Worm (Caenorhabditis elegans) whole organism, L2 larva: Measurements from ENCODE around the gene mre-11.

Experiments used
- R02D3.7 ChIP-seq: fragments of 150-350 bp; optimal IDR thresholded peaks from 2 replicates; lab custom pipeline; 2014; ENCODE audit warnings: missing biosample characterization, missing genetic modification characterization
- ZK546.5 ChIP-seq: sonication (generic microtip); optimal IDR thresholded peaks from 2 replicates; lab custom pipeline; 2017; ENCODE audit warnings: missing biosample characterization, missing genetic modification characterization
- ama-1 ChIP-seq: fragments of 150-350 bp; optimal IDR thresholded peaks from 2 replicates; lab custom pipeline; 2018; ENCODE audit warnings: inconsistent platforms
- blmp-1 ChIP-seq: sonication (generic microtip); optimal IDR thresholded peaks from 2 replicates; lab custom pipeline; 2017; ENCODE audit warnings: missing genetic modification characterization, mild to moderate bottlenecking, missing compliant biosample characterization, antibody characterized with exemption, moderate library complexity; ENCODE audit not compliant: insufficient read depth
- lin-13 ChIP-seq: fragments of 150-350 bp; optimal IDR thresholded peaks from 2 replicates; lab custom pipeline; 2014; ENCODE audit warnings: missing biosample characterization, missing genetic modification reagents, missing genetic modification characterization
- mdl-1 ChIP-seq, 2 experiments: fragments of 150-350 bp in 1 of 2; sonication (generic microtip) in 1 of 2; optimal IDR thresholded peaks; 2 replicates each; lab custom pipeline; 2017; ENCODE audit warnings: missing biosample characterization in 2 of 2, missing genetic modification characterization in 2 of 2
- nhr-11 ChIP-seq: fragments of 150-350 bp; optimal IDR thresholded peaks from 2 replicates; lab custom pipeline; 2014; ENCODE audit warnings: missing biosample characterization, missing genetic modification characterization
- nhr-23 ChIP-seq: fragments of 150-350 bp; optimal IDR thresholded peaks from 2 replicates; lab custom pipeline; 2014; ENCODE audit warnings: missing biosample characterization, missing genetic modification reagents, missing genetic modification characterization
- nhr-237 ChIP-seq: fragments of 150-350 bp; optimal IDR thresholded peaks from 2 replicates; lab custom pipeline; 2014; ENCODE audit warnings: missing biosample characterization, missing genetic modification characterization
- snpc-4 ChIP-seq: fragments of 150-350 bp; optimal IDR thresholded peaks from 2 replicates; lab custom pipeline; 2014; ENCODE audit warnings: missing biosample characterization, missing genetic modification characterization
- unc-39 ChIP-seq: fragments of 150-350 bp; optimal IDR thresholded peaks from 2 replicates; lab custom pipeline; 2014; ENCODE audit warnings: missing biosample characterization, missing genetic modification characterization
- unc-62 ChIP-seq: fragments of 150-350 bp; optimal IDR thresholded peaks from 2 replicates; lab custom pipeline; 2014; ENCODE audit warnings: missing biosample characterization, missing genetic modification reagents, missing genetic modification characterization
- zag-1 ChIP-seq: fragments of 150-350 bp; optimal IDR thresholded peaks from 2 replicates; lab custom pipeline; 2014; ENCODE audit warnings: missing biosample characterization, missing genetic modification characterization

DNA sequence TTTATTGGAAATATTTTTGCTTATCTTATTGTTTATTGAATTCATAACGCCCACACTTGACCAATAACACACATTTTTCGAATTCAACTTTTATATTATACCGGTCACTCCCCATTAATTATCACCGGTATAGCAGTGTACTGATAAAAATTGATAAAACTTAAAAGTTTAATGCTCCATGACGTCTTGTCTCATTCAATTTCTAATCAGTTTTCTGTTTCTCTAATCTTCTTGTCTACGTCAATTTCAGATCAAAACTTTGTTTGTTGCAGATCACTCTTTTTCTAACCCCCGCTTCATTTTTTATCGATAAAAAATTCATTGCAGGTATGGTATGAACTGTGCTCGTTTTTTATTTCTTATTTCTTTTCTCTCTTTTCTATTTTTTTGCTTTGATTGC, 42.9 kb downstream of the mre-11 start:
- TF ChIP-seq snpc-4 (tag; lab: Kevin White, UChicago): no peak
- TF ChIP-seq lin-13 (GFP tag; lab: Kevin White, UChicago): no peak
- no peak for TF ChIP-seq zag-1
- TF ChIP-seq ama-1 (lab: Kevin White, UChicago): no peak
- TF ChIP-seq unc-39 (tag; lab: Kevin White, UChicago): no peak
- TF ChIP-seq nhr-23 (tag; lab: Kevin White, UChicago): no peak
- TF ChIP-seq nhr-11 (tag; lab: Kevin White, UChicago): no peak
- no peak for TF ChIP-seq nhr-237 (tag; lab: Kevin White, UChicago)
- no peak for TF ChIP-seq R02D3.7 (tag; lab: Kevin White, UChicago)
- no peak for TF ChIP-seq unc-62 (GFP tag; lab: Kevin White, UChicago)
- TF ChIP-seq blmp-1 (tag; lab: Kevin White, UChicago): no peak
- no peak for TF ChIP-seq mdl-1 (tag; optimal IDR thresholded peaks at IDR 0.05; lab: Kevin White, UChicago)
- no peak for TF ChIP-seq ZK546.5 (tag; lab: Kevin White, UChicago)
